Fruit fly (Drosophila melanogaster) whole organism, prepupa: ENCODE results near the gene Prim2.

Experiments used
- Blimp-1 ChIP-seq: fragments of 200-800 bp; sonication (Bioruptor generic); optimal IDR thresholded peaks from 3 replicates; lab custom pipeline; 2017; ENCODE audit warnings: missing biosample characterization, missing genetic modification characterization, mild to moderate bottlenecking, moderate library complexity, missing genetic modification reagents
- CG10631 ChIP-seq: fragments of 200-800 bp; sonication (Bioruptor generic); optimal IDR thresholded peaks from 2 replicates; lab custom pipeline; 2016; ENCODE audit warnings: missing biosample characterization, missing genetic modification characterization
- CG11294 ChIP-seq: fragments of 200-800 bp; sonication (Bioruptor generic); IDR thresholded peaks from 2 replicates; pipeline ENCODE4 v1.3.6; 2022; ENCODE audit warnings: missing biosample characterization, missing genetic modification characterization
- CG11762 ChIP-seq: fragments of 200-800 bp; sonication (Bioruptor generic); optimal IDR thresholded peaks from 3 replicates; lab custom pipeline; 2016; ENCODE audit warnings: missing biosample characterization, missing genetic modification characterization; ENCODE audit not compliant: insufficient read depth
- CG11902 ChIP-seq: fragments of 200-800 bp; sonication (Bioruptor generic); optimal IDR thresholded peaks from 3 replicates; lab custom pipeline; 2016; ENCODE audit warnings: missing biosample characterization, missing genetic modification characterization
- CG15336 ChIP-seq: fragments of 200-800 bp; sonication (Bioruptor generic); IDR thresholded peaks from 2 replicates; pipeline ENCODE4 v1.3.6; 2022; ENCODE audit warnings: missing biosample characterization, missing genetic modification characterization
- CG31627 ChIP-seq: fragments of 200-800 bp; sonication (Bioruptor generic); optimal IDR thresholded peaks from 3 replicates; lab custom pipeline; 2016; ENCODE audit warnings: missing biosample characterization, missing genetic modification characterization
- CG3919 ChIP-seq: fragments of 200-800 bp; sonication (Bioruptor generic); optimal IDR thresholded peaks from 3 replicates; lab custom pipeline; 2016; ENCODE audit warnings: missing biosample characterization, missing genetic modification characterization
- CG4318 ChIP-seq: fragments of 200-800 bp; sonication (Bioruptor generic); optimal IDR thresholded peaks from 3 replicates; lab custom pipeline; 2017; ENCODE audit warnings: missing biosample characterization, mild to moderate bottlenecking, missing genetic modification characterization
- CG6163 ChIP-seq: fragments of 200-800 bp; sonication (Bioruptor generic); IDR thresholded peaks from 3 replicates; pipeline ENCODE4 v1.3.6; 2022; ENCODE audit warnings: missing biosample characterization, missing genetic modification characterization
- CG6276 ChIP-seq: fragments of 200-800 bp; sonication (Bioruptor generic); optimal IDR thresholded peaks from 2 replicates; lab custom pipeline; 2017; ENCODE audit warnings: missing biosample characterization, mild to moderate bottlenecking, missing genetic modification characterization
- CG6792 ChIP-seq: fragments of 200-800 bp; sonication (Bioruptor generic); optimal IDR thresholded peaks from 3 replicates; lab custom pipeline; 2016; ENCODE audit warnings: missing biosample characterization, missing genetic modification characterization
- CG6808 ChIP-seq: fragments of 200-800 bp; sonication (Bioruptor generic); optimal IDR thresholded peaks from 3 replicates; lab custom pipeline; 2017; ENCODE audit warnings: missing biosample characterization, missing genetic modification characterization, mild to moderate bottlenecking, moderate library complexity, missing genetic modification reagents
- CG6854 ChIP-seq: fragments of 200-800 bp; sonication (Bioruptor generic); optimal IDR thresholded peaks from 2 replicates; lab custom pipeline; 2017; ENCODE audit warnings: missing biosample characterization, mild to moderate bottlenecking, missing genetic modification characterization
- CG7368 ChIP-seq: fragments of 200-800 bp; sonication (Bioruptor generic); optimal IDR thresholded peaks from 3 replicates; lab custom pipeline; 2016; ENCODE audit warnings: missing biosample characterization, missing genetic modification characterization
- CG8119 ChIP-seq: fragments of 200-800 bp; sonication (Bioruptor generic); IDR thresholded peaks from 3 replicates; pipeline ENCODE4 v1.3.6; 2022; ENCODE audit warnings: missing biosample characterization, missing genetic modification characterization
- CG8319 ChIP-seq: fragments of 200-800 bp; sonication (Bioruptor generic); optimal IDR thresholded peaks from 3 replicates; lab custom pipeline; 2016; ENCODE audit warnings: missing biosample characterization, missing genetic modification characterization
- CG9139 ChIP-seq: fragments of 200-800 bp; sonication (Bioruptor generic); optimal IDR thresholded peaks from 3 replicates; lab custom pipeline; 2017; ENCODE audit warnings: missing biosample characterization, mild to moderate bottlenecking, missing genetic modification characterization
- Eip75B ChIP-seq: fragments of 200-800 bp; sonication (Bioruptor generic); optimal IDR thresholded peaks from 3 replicates; lab custom pipeline; 2016; ENCODE audit warnings: missing biosample characterization, missing genetic modification characterization
- Eip78C ChIP-seq: fragments of 200-800 bp; sonication (Bioruptor generic); peaks from one replicate; lab custom pipeline; 2016; ENCODE audit warnings: missing biosample characterization, missing genetic modification characterization
- Eip93F ChIP-seq: fragments of 200-800 bp; sonication (Bioruptor generic); optimal IDR thresholded peaks from 2 replicates; lab custom pipeline; 2016; ENCODE audit warnings: missing biosample characterization, mild to moderate bottlenecking, missing genetic modification characterization
- Ets96B ChIP-seq: fragments of 200-800 bp; optimal IDR thresholded peaks from 2 replicates; lab custom pipeline; 2019; ENCODE audit warnings: missing biosample characterization, mild to moderate bottlenecking, missing genetic modification characterization, moderate library complexity
- Gug ChIP-seq: fragments of 200-800 bp; sonication (Bioruptor generic); IDR thresholded peaks from 2 replicates; pipeline ENCODE4 v1.3.6; 2022; ENCODE audit warnings: missing biosample characterization, missing genetic modification characterization
- Hr38 ChIP-seq: sonication (Bioruptor generic); optimal IDR thresholded peaks from 2 replicates; lab custom pipeline; 2016; ENCODE audit warnings: missing biosample characterization, missing genetic modification characterization
- Hr39 ChIP-seq: fragments of 200-800 bp; sonication (Bioruptor generic); optimal IDR thresholded peaks from 2 replicates; lab custom pipeline; 2016; ENCODE audit warnings: missing biosample characterization, missing genetic modification characterization
- Lpt ChIP-seq: fragments of 200-800 bp; sonication (Bioruptor generic); optimal IDR thresholded peaks from 3 replicates; lab custom pipeline; 2016; ENCODE audit warnings: missing biosample characterization, missing genetic modification characterization
- Met ChIP-seq: fragments of 200-800 bp; sonication (Bioruptor generic); optimal IDR thresholded peaks from 3 replicates; lab custom pipeline; 2016; ENCODE audit warnings: missing biosample characterization, missing genetic modification characterization
- Smox ChIP-seq: fragments of 200-800 bp; sonication (Bioruptor generic); optimal IDR thresholded peaks from 3 replicates; lab custom pipeline; 2016; ENCODE audit warnings: missing biosample characterization, missing genetic modification characterization
- Sox102F ChIP-seq: fragments of 200-800 bp; sonication (Bioruptor generic); optimal IDR thresholded peaks from 2 replicates; lab custom pipeline; 2016; ENCODE audit warnings: missing biosample characterization, mild to moderate bottlenecking, missing genetic modification characterization
- Sox14 ChIP-seq: fragments of 200-800 bp; sonication (Bioruptor generic); optimal IDR thresholded peaks from 3 replicates; lab custom pipeline; 2016; ENCODE audit warnings: missing biosample characterization, missing genetic modification characterization
- Sox15 ChIP-seq: fragments of 200-800 bp; sonication (Bioruptor generic); optimal IDR thresholded peaks from 3 replicates; lab custom pipeline; 2016; ENCODE audit warnings: missing biosample characterization, missing genetic modification characterization
- achi ChIP-seq: fragments of 200-800 bp; sonication (Bioruptor generic); optimal IDR thresholded peaks from 3 replicates; lab custom pipeline; 2016; ENCODE audit warnings: missing biosample characterization, missing genetic modification characterization
- cyc ChIP-seq: fragments of 200-800 bp; sonication (Bioruptor generic); optimal IDR thresholded peaks from 3 replicates; lab custom pipeline; 2016; ENCODE audit warnings: missing biosample characterization, missing genetic modification characterization
- dac ChIP-seq: fragments of 200-800 bp; sonication (Bioruptor generic); optimal IDR thresholded peaks from 2 replicates; lab custom pipeline; 2017; ENCODE audit warnings: missing biosample characterization, mild to moderate bottlenecking, missing genetic modification characterization
- dsx ChIP-seq: fragments of 200-800 bp; optimal IDR thresholded peaks from 3 replicates; lab custom pipeline; 2019; ENCODE audit warnings: missing biosample characterization, mild to moderate bottlenecking, missing genetic modification characterization, moderate library complexity; ENCODE audit not compliant: poor library complexity, severe bottlenecking
- eg ChIP-seq: fragments of 200-800 bp; sonication (Bioruptor generic); IDR thresholded peaks from 3 replicates; pipeline ENCODE4 v1.3.6; 2022; ENCODE audit warnings: missing biosample characterization, missing genetic modification characterization
- fkh ChIP-seq: fragments of 200-800 bp; sonication (Bioruptor generic); optimal IDR thresholded peaks from 3 replicates; lab custom pipeline; 2017; ENCODE audit warnings: missing biosample characterization, mild to moderate bottlenecking, missing genetic modification characterization, moderate library complexity
- net ChIP-seq: fragments of 200-800 bp; sonication (Bioruptor generic); optimal IDR thresholded peaks from 3 replicates; lab custom pipeline; 2016; ENCODE audit warnings: missing biosample characterization, missing genetic modification characterization
- pdm3 ChIP-seq: fragments of 200-800 bp; sonication (Bioruptor generic); optimal IDR thresholded peaks from 3 replicates; lab custom pipeline; 2016; ENCODE audit warnings: missing biosample characterization, missing genetic modification characterization
- spab ChIP-seq: fragments of 200-800 bp; sonication (Bioruptor generic); optimal IDR thresholded peaks from 2 replicates; lab custom pipeline; 2017; ENCODE audit warnings: missing biosample characterization, mild to moderate bottlenecking, missing genetic modification characterization, missing genetic modification reagents
- ss ChIP-seq, 2 experiments: fragments of 200-800 bp; sonication (Bioruptor generic); optimal IDR thresholded peaks; 2 replicates in 1 of 2; 3 replicates in 1 of 2; lab custom pipeline; 2017 to 2018; ENCODE audit warnings: mild to moderate bottlenecking in 2 of 2, missing biosample characterization in 2 of 2, missing genetic modification characterization in 2 of 2, moderate library complexity in 1 of 2
- svp ChIP-seq: fragments of 200-800 bp; sonication (Bioruptor generic); peaks from one replicate; lab custom pipeline; 2016; ENCODE audit warnings: missing biosample characterization, missing genetic modification characterization
- topi ChIP-seq: fragments of 200-800 bp; sonication (Bioruptor generic); optimal IDR thresholded peaks from 3 replicates; lab custom pipeline; 2016; ENCODE audit warnings: missing biosample characterization, missing genetic modification characterization
- vri ChIP-seq: fragments of 200-800 bp; sonication (Bioruptor generic); optimal IDR thresholded peaks from 3 replicates; lab custom pipeline; 2016; ENCODE audit warnings: missing biosample characterization, mild to moderate bottlenecking, missing genetic modification characterization

Gene Prim2

dm6 chr3L:20401026-20401912 is 39.9 kb upstream of the Prim2 start, which contains the start of gene trbl (continued):
- peak; percentile 30 for TF ChIP-seq CG3919 (GFP tag; lab: Kevin White, UChicago)
- peak; percentile 40; the same call in 2 of the 3 replicates for TF ChIP-seq CG8119 (GFP tag; lab: Robert Waterston, UW)
- TF ChIP-seq fkh (GFP tag; lab: Kevin White, UChicago): peak; percentile 27
- no peak for TF ChIP-seq dac (GFP tag; lab: Kevin White, UChicago)
- peak; percentile 48 for TF ChIP-seq Eip78C
- TF ChIP-seq CG11294 (GFP tag; lab: Robert Waterston, UW): no peak
- no peak for TF ChIP-seq CG8319 (GFP tag; lab: Kevin White, UChicago)
- TF ChIP-seq achi (GFP tag; lab: Kevin White, UChicago): peak; percentile 15
- no peak for TF ChIP-seq pdm3
- TF ChIP-seq Blimp-1 (GFP tag; lab: Kevin White, UChicago): no peak
- TF ChIP-seq CG4318 (GFP tag; lab: Kevin White, UChicago): no peak

- no peak for TF ChIP-seq CG11294 (GFP tag; lab: Robert Waterston, UW)
- no peak for TF ChIP-seq Hr39 (GFP tag; lab: Kevin White, UChicago)
- TF ChIP-seq CG6792: no peak
- no peak for TF ChIP-seq CG15336
- TF ChIP-seq Eip93F (GFP tag; lab: Kevin White, UChicago): no peak
These were observed 39.1 kb upstream of the Prim2 start for dm6 chr3L:20400515-20400914.

- peak; percentile 92 for TF ChIP-seq Met (GFP tag; lab: Kevin White, UChicago)
- peak; percentile 81 to 83 for TF ChIP-seq ss (GFP tag; optimal IDR thresholded peaks at IDR 0.05; lab: Kevin White, UChicago)
- peak; percentile 92 for TF ChIP-seq Smox
- peak; percentile 89 for TF ChIP-seq CG6808 (GFP tag; lab: Kevin White, UChicago)
- TF ChIP-seq CG11294 (GFP tag; lab: Robert Waterston, UW): peak; percentile 83
- peak; percentile 75 for TF ChIP-seq CG6854
- TF ChIP-seq Hr38 (GFP tag; lab: Kevin White, UChicago): peak; percentile 60
- peak; percentile 86 for TF ChIP-seq Sox15 (GFP tag; lab: Kevin White, UChicago)
- peak; percentile 91 for TF ChIP-seq CG10631
- TF ChIP-seq CG3919 (GFP tag; lab: Kevin White, UChicago): peak; percentile 93
- peak; percentile 86 for TF ChIP-seq dsx (GFP tag; lab: Kevin White, UChicago)
- peak; percentile 83 for TF ChIP-seq CG7368 (GFP tag; lab: Kevin White, UChicago)
- peak; percentile 95 for TF ChIP-seq svp (GFP tag; lab: Kevin White, UChicago)
- peak; percentile 94 for TF ChIP-seq pdm3
- TF ChIP-seq cyc (GFP tag; lab: Kevin White, UChicago): peak; percentile 92
- TF ChIP-seq CG9139 (GFP tag; lab: Kevin White, UChicago): peak; percentile 78
- peak; percentile 89 for TF ChIP-seq Ets96B (tag; lab: Kevin White, UChicago)
- peak; percentile 90 for TF ChIP-seq Sox102F
- TF ChIP-seq Eip93F (GFP tag; lab: Kevin White, UChicago): peak; percentile 85
- peak; percentile 88 for TF ChIP-seq fkh (GFP tag; lab: Kevin White, UChicago)
- peak; percentile 95 for TF ChIP-seq net
- peak; percentile 92 for TF ChIP-seq achi (GFP tag; lab: Kevin White, UChicago)
- TF ChIP-seq topi: peak; percentile 92
- peak; percentile 93 for TF ChIP-seq CG31627 (GFP tag; lab: Kevin White, UChicago)
- peak; percentile 95 for TF ChIP-seq Sox14 (GFP tag; lab: Kevin White, UChicago)
- peak; percentile 85 for TF ChIP-seq Gug
- peak; percentile 92 for TF ChIP-seq CG15336
- TF ChIP-seq CG11902 (GFP tag; lab: Kevin White, UChicago): peak; percentile 88
- TF ChIP-seq Hr39 (GFP tag; lab: Kevin White, UChicago): peak; percentile 91
- TF ChIP-seq CG6276: peak; percentile 93
- TF ChIP-seq Lpt (GFP tag; lab: Kevin White, UChicago): peak; percentile 90
- peak; percentile 84 for TF ChIP-seq CG6163 (GFP tag; lab: Robert Waterston, UW)
- TF ChIP-seq vri (GFP tag; lab: Kevin White, UChicago): peak; percentile 88
- TF ChIP-seq CG11762 (GFP tag; lab: Kevin White, UChicago): peak; percentile 86
- peak; percentile 79 for TF ChIP-seq dac (GFP tag; lab: Kevin White, UChicago)
- peak; percentile 90 for TF ChIP-seq Eip75B (GFP tag; lab: Kevin White, UChicago)
- TF ChIP-seq spab: peak; percentile 89
- TF ChIP-seq eg (GFP tag; lab: Robert Waterston, UW): peak; percentile 87
These were observed 38.2 kb upstream of the Prim2 start for dm6 chr3L:20399550-20400109.
